Fruit fly (Drosophila melanogaster): ENCODE results near the gene Dpy-30L2.

DNA sequence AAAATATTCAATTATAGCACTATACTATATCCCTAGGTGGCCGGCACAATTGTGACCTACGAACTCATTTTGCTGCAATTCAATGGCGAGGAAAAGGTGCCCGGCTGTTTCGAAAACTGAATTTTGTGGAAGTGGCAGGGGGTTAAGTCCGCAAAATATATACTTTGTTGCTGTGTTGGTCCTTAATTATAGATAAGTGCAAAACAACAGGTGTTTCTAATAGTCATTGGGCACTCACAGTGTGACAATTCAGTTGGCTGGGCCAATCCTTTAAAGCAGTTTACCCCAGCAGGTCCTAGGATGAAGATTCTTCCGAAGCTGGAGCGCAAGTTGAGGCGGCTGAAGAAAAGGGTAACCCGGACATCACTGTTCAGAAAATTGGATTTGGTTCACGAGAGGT, 12.0 kb downstream of the Dpy-30L2 start, which contains the start of gene Gr64f:
- no peak for TF ChIP-seq h (optimal IDR thresholded peaks at IDR 0.05)
- no peak for TF ChIP-seq psq (optimal IDR thresholded peaks at IDR 0.05)
- no peak for TF ChIP-seq Sin3A (optimal IDR thresholded peaks at IDR 0.05)

Data from Kc167 (cell line).